Fruit fly (Drosophila melanogaster): ENCODE data around the gene CG43056.
A peak's percentile ranks its signal among the peaks of the same experiment; 100 is the strongest.

Gene CG43056

dm6 chr2L:4403013-4403604, 34.5 kb upstream of the CG43056 start, which contains the start of gene Dim1 (continued):
- no peak for TF ChIP-seq C15 (GFP tag; IDR thresholded peaks at IDR 0.05)
- TF ChIP-seq MESR4 (GFP tag; optimal IDR thresholded peaks at IDR 0.05) = peak; percentile 69
- TF ChIP-seq CG31365 (tag; optimal IDR thresholded peaks at IDR 0.05) = no peak
- peak; percentile 66 for TF ChIP-seq sens (GFP tag)
- TF ChIP-seq CG7963 (GFP tag; IDR thresholded peaks at IDR 0.05; ENCODE audit: partially characterized antibody) = peak; percentile 67; the same call in 2 of the 3 replicates
- no peak for TF ChIP-seq CG10543 (GFP tag; optimal IDR thresholded peaks at IDR 0.05)
- no peak for TF ChIP-seq CG10565 (GFP tag; optimal IDR thresholded peaks at IDR 0.05)
- TF ChIP-seq Optix (GFP tag; IDR thresholded peaks at IDR 0.05) = no peak
- TF ChIP-seq CoRest (tag; optimal IDR thresholded peaks at IDR 0.05) = peak; percentile 32
- TF ChIP-seq Aef1 (GFP tag; IDR thresholded peaks at IDR 0.05) = no peak
- TF ChIP-seq Bteb2 (GFP tag; optimal IDR thresholded peaks at IDR 0.05) = peak; percentile 38
- 0 out of 2 replicates have a peak, but pooled peaks have one; percentile 31 for TF ChIP-seq CG17328 (GFP tag; IDR thresholded peaks at IDR 0.05)
- peak; percentile 31 for TF ChIP-seq CG13775 (GFP tag; optimal IDR thresholded peaks at IDR 0.05)
- TF ChIP-seq CG4404 (GFP tag; IDR thresholded peaks at IDR 0.05) = no peak
- no peak for TF ChIP-seq CG17361 (GFP tag; IDR thresholded peaks at IDR 0.05)
- TF ChIP-seq slbo (GFP tag; IDR thresholded peaks at IDR 0.05) = no peak
- TF ChIP-seq Fer2 (tag; optimal IDR thresholded peaks at IDR 0.05) = no peak
- TF ChIP-seq ato (GFP tag; IDR thresholded peaks at IDR 0.05; ENCODE audit: partially characterized antibody) = peak; percentile 72
- peak; percentile 64 for TF ChIP-seq Doc3 (GFP tag; IDR thresholded peaks at IDR 0.05; ENCODE audit: partially characterized antibody)
- TF ChIP-seq Doc2 (GFP tag; IDR thresholded peaks at IDR 0.05) = no peak
- TF ChIP-seq Hmr (GFP tag; optimal IDR thresholded peaks at IDR 0.05) = peak; percentile 12
- TF ChIP-seq Lhr (GFP tag; optimal IDR thresholded peaks at IDR 0.05) = peak; percentile 19
- no peak for TF ChIP-seq CG8359 (GFP tag; optimal IDR thresholded peaks at IDR 0.05; ENCODE audit: borderline replicate concordance)
- no peak for TF ChIP-seq gcm2 (GFP tag; optimal IDR thresholded peaks at IDR 0.05)
- peak; percentile 81 for TF ChIP-seq Myb (GFP tag; optimal IDR thresholded peaks at IDR 0.05)
- TF ChIP-seq CG13287 (GFP tag; IDR thresholded peaks at IDR 0.05; ENCODE audit: partially characterized antibody) = peak; percentile 87
- no peak for TF ChIP-seq ac (GFP tag; optimal IDR thresholded peaks at IDR 0.05)
- TF ChIP-seq nom (GFP tag; optimal IDR thresholded peaks at IDR 0.05) = no peak
- peak; percentile 78 for TF ChIP-seq HLH4C (GFP tag; IDR thresholded peaks at IDR 0.05; ENCODE audit: partially characterized antibody)
- TF ChIP-seq danr (GFP tag; IDR thresholded peaks at IDR 0.05) = no peak
- no peak for TF ChIP-seq Chrac-16 (GFP tag; optimal IDR thresholded peaks at IDR 0.05)
- TF ChIP-seq HmgZ (tag; optimal IDR thresholded peaks at IDR 0.05) = peak; percentile 44
- no peak for TF ChIP-seq E2f1 (GFP tag; IDR thresholded peaks at IDR 0.05)
- no peak for TF ChIP-seq CG17829 (tag; optimal IDR thresholded peaks at IDR 0.05)
- TF ChIP-seq chinmo (GFP tag; IDR thresholded peaks at IDR 0.05; ENCODE audit: partially characterized antibody) = peak; percentile 78; the same call in 1 of the 4 replicates
- TF ChIP-seq stwl (tag; optimal IDR thresholded peaks at IDR 0.05) = peak; percentile 82
- peak; percentile 70 for TF ChIP-seq NfI (GFP tag; optimal IDR thresholded peaks at IDR 0.05)
- no peak for TF ChIP-seq H15 (GFP tag; IDR thresholded peaks at IDR 0.05)
- TF ChIP-seq pb (GFP tag; optimal IDR thresholded peaks at IDR 0.05) = peak; percentile 36
- peak; percentile 56 for TF ChIP-seq CG7987 (GFP tag; optimal IDR thresholded peaks at IDR 0.05)
- TF ChIP-seq CG3838 (GFP tag; optimal IDR thresholded peaks at IDR 0.05) = no peak
- no peak; the same call in 1 of the 2 replicates for TF ChIP-seq CG10366 (GFP tag; IDR thresholded peaks at IDR 0.05)
- TF ChIP-seq corto (GFP tag; optimal IDR thresholded peaks at IDR 0.05) = no peak
- TF ChIP-seq onecut (GFP tag; IDR thresholded peaks at IDR 0.05) = no peak
- TF ChIP-seq CG2116 (GFP tag; optimal IDR thresholded peaks at IDR 0.05) = peak; percentile 90
- TF ChIP-seq CG33213 (GFP tag; optimal IDR thresholded peaks at IDR 0.05) = peak; percentile 49
- TF ChIP-seq esg (GFP tag; conservative IDR thresholded peaks at IDR 0.05) = no peak
- TF ChIP-seq CG17568 (GFP tag; optimal IDR thresholded peaks at IDR 0.05) = no peak
- peak; percentile 9 for TF ChIP-seq CrebB (tag; optimal IDR thresholded peaks at IDR 0.05)

All from whole organism, embryonic.